Worm (Caenorhabditis elegans) whole organism, young adult: ENCODE measurements around the gene F19B10.13.

Experiments used
- ama-1 ChIP-seq, 3 experiments: fragments of 150-350 bp in 1 of 3; sonication (generic microtip) in 2 of 3; optimal IDR thresholded peaks; 2 replicates each; lab custom pipeline; 2014 to 2018; ENCODE audit warnings: missing biosample characterization in 2 of 3, missing genetic modification characterization in 2 of 3, missing genetic modification reagents in 2 of 3
- madf-6 ChIP-seq: fragments of 200-800 bp; sonication (Bioruptor generic); IDR thresholded peaks from 2 replicates; pipeline ENCODE4 v1.3.6; 2022; ENCODE audit warnings: missing genetic modification reagents, missing genetic modification characterization, missing compliant biosample characterization
- nhr-90 ChIP-seq: sonication (generic microtip); optimal IDR thresholded peaks from 2 replicates; lab custom pipeline; 2016; ENCODE audit warnings: missing genotype, mild to moderate bottlenecking, missing genetic modification characterization, missing compliant biosample characterization
- repo-1 ChIP-seq: sonication (generic microtip); optimal IDR thresholded peaks from 2 replicates; lab custom pipeline; 2017; ENCODE audit warnings: mild to moderate bottlenecking, missing genetic modification characterization, missing compliant biosample characterization
- snpc-4 ChIP-seq, 5 experiments: fragments of 150-350 bp in 1 of 5; sonication (generic microtip) in 4 of 5; optimal IDR thresholded peaks; 2 replicates each; lab custom pipeline; 2014 to 2018; ENCODE audit warnings: missing genetic modification characterization in 5 of 5, missing biosample characterization in 3 of 5, antibody characterized with exemption in 2 of 5, mild to moderate bottlenecking in 2 of 5, missing compliant biosample characterization in 2 of 5, missing genotype in 2 of 5, moderate library complexity in 2 of 5, missing genetic modification reagents in 1 of 5
- unc-62 ChIP-seq: fragments of 150-350 bp; optimal IDR thresholded peaks from 2 replicates; lab custom pipeline; 2014; ENCODE audit warnings: missing biosample characterization, missing genetic modification reagents, missing genetic modification characterization

- no peak for TF ChIP-seq ama-1 (optimal IDR thresholded peaks at IDR 0.05; lab: Kevin White, UChicago)
- TF ChIP-seq ama-1 (GFP tag; optimal IDR thresholded peaks at IDR 0.05; lab: Kevin White, UChicago) = no peak
- TF ChIP-seq madf-6 (GFP tag; lab: Robert Waterston, UW) = peak; percentile 86
- TF ChIP-seq nhr-90 (tag; lab: Kevin White, UChicago) = no peak
- TF ChIP-seq repo-1 (tag; lab: Kevin White, UChicago) = no peak
- no peak for TF ChIP-seq snpc-4 (GFP tag; optimal IDR thresholded peaks at IDR 0.05; lab: Kevin White, UChicago)
- TF ChIP-seq snpc-4 (tag; optimal IDR thresholded peaks at IDR 0.05; lab: Kevin White, UChicago) = no peak
- TF ChIP-seq unc-62 = no peak
Measured at ce11 chrII:3680366-3680765, 18.3 kb downstream of the F19B10.13 start.
